Fruit fly (Drosophila melanogaster) Kc167 (cell line): ENCODE measurements around the gene CG42833.

Experiments
- Sin3A ChIP-seq: fragments of >200 bp; optimal IDR thresholded peaks from 2 replicates; lab custom pipeline; 2018; ENCODE audit warnings: missing external identifiers
- insv ChIP-seq: fragments of >200 bp; optimal IDR thresholded peaks from 3 replicates; lab custom pipeline; 2018; ENCODE audit warnings: missing external identifiers
- psq ChIP-seq: fragments of >200 bp; optimal IDR thresholded peaks from 2 replicates; lab custom pipeline; 2017; ENCODE audit warnings: missing external identifiers
- ttk ChIP-seq: sonication (Bioruptor generic); optimal IDR thresholded peaks from 2 replicates; lab custom pipeline; 2017; ENCODE audit warnings: missing external identifiers

- no peak for TF ChIP-seq psq (lab: Kevin White, UChicago)
- TF ChIP-seq Sin3A: no peak
- TF ChIP-seq ttk (lab: Kevin White, UChicago): no peak
- no peak for TF ChIP-seq insv (lab: Kevin White, UChicago)
These were observed 47.8 kb downstream of the CG42833 start, which contains the start of gene rdgC for dm6 chr3L:20247513-20248173.
